Worm (Caenorhabditis elegans): ENCODE results near the gene Y43F8B.10.
A peak's percentile ranks its signal among the peaks of the same experiment; 100 is the strongest.

Gene Y43F8B.10

DNA sequence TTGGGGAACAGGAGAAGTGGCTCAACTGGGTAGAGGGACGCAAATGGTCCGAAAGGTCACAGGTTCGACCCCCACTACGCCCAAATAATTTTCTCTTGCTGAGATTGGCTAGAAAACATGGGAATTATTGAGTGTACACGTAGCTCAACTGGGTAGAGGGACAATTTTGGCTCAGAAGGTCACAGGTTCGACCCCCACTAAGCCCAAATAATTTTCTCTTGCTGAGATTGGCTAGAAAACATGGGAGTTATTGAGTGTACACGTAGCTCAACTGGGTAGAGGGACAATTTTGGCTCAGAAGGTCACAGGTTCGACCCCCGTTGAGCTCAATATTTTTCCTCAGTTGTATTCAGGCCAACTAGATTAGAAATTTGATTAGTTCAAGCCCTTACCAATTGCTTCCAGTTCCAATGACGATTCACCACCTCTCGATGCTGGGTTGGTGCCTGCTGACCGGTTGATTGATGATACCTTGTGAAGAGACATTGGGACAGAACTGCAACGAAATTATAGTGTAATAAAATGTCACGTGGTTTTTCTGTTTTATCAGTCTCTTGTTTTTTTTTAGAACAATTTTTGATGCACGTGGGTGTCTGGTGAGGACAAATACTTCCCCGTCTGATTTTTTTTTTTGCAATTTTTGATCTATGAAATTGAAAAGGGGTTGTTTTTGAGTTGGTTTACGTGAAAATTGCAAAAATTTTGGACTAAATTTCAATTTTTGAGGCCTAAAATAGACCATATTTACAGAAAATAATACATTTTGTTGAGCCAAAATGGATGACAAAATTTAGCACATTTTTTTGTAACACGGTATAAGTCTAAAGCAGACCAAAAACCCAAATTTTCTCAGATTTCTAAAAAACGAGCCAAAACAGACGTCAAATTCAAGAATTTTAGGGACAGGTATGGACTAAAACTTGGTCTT lies 47.4 kb downstream of the Y43F8B.10 start (continued):
- TF ChIP-seq T26A8.4 (GFP tag; IDR thresholded peaks at IDR 0.05) = peak; percentile 77
- peak; percentile 87 for TF ChIP-seq hlh-30 (tag; optimal IDR thresholded peaks at IDR 0.05; ENCODE audit: insufficient read depth)
- no peak for TF ChIP-seq Y5F2A.4 (GFP tag; optimal IDR thresholded peaks at IDR 0.05)
- no peak for TF ChIP-seq daf-16 (GFP tag; optimal IDR thresholded peaks at IDR 0.05)
- TF ChIP-seq daf-16 (tag; optimal IDR thresholded peaks at IDR 0.05) = peak; percentile 23
- TF ChIP-seq dmd-8 (GFP tag; IDR thresholded peaks at IDR 0.05) = no peak
- 0 out of 2 replicates have a peak, but pooled peaks have one; percentile 34 for TF ChIP-seq Y48G9A.11 (GFP tag; IDR thresholded peaks at IDR 0.05)
- 0 out of 2 replicates have a peak, but pooled peaks have one; percentile 40 for TF ChIP-seq lim-7 (GFP tag; IDR thresholded peaks at IDR 0.05)
- TF ChIP-seq hmg-1.1 (GFP tag; IDR thresholded peaks at IDR 0.05) = peak; percentile 45; the same call in 1 of the 2 replicates
- TF ChIP-seq nhr-6 (tag; optimal IDR thresholded peaks at IDR 0.05) = no peak
- peak; percentile 15 for TF ChIP-seq nhr-48 (tag; optimal IDR thresholded peaks at IDR 0.05)
- TF ChIP-seq aha-1 (tag) = peak; percentile 94
- TF ChIP-seq mdl-1 (tag; optimal IDR thresholded peaks at IDR 0.05) = peak; percentile 46 to 76
- peak; percentile 70 for TF ChIP-seq ceh-20 (GFP tag; IDR thresholded peaks at IDR 0.05)
- TF ChIP-seq egl-27 (tag; optimal IDR thresholded peaks at IDR 0.05) = no peak
- no peak for TF ChIP-seq zag-1 (tag; optimal IDR thresholded peaks at IDR 0.05)
- no peak for TF ChIP-seq snpc-4 (tag; optimal IDR thresholded peaks at IDR 0.05)
- peak; percentile 43 for TF ChIP-seq hlh-11 (tag; optimal IDR thresholded peaks at IDR 0.05)
- TF ChIP-seq snpc-1.2 (GFP tag; IDR thresholded peaks at IDR 0.05) = no peak
- TF ChIP-seq dmd-6 (GFP tag; IDR thresholded peaks at IDR 0.05) = peak; percentile 65
- TF ChIP-seq egl-43 (GFP tag; IDR thresholded peaks at IDR 0.05) = peak; percentile 81

- TF ChIP-seq ztf-11 (tag; optimal IDR thresholded peaks at IDR 0.05) (no peak), Y75B8A.6 (GFP tag; IDR thresholded peaks at IDR 0.05) (no peak), madf-5 (GFP tag; IDR thresholded peaks at IDR 0.05) (0 out of 4 replicates have a peak, but pooled peaks have one; percentile 20 to 34), daf-16 (GFP tag; optimal IDR thresholded peaks at IDR 0.05) (no peak), daf-16 (tag; optimal IDR thresholded peaks at IDR 0.05) (peak; percentile 65), T20F7.1 (GFP tag; optimal IDR thresholded peaks at IDR 0.05) (peak; percentile 49), rbr-2 (tag; optimal IDR thresholded peaks at IDR 0.05) (peak; percentile 87), T26A8.4 (GFP tag; IDR thresholded peaks at IDR 0.05) (peak; percentile 88), nhr-10 (tag; optimal IDR thresholded peaks at IDR 0.05) (peak; percentile 80), aha-1 (tag) (peak; percentile 100), nhr-28 (tag; optimal IDR thresholded peaks at IDR 0.05) (peak; percentile 77), arid-1 (GFP tag; conservative IDR thresholded peaks at IDR 0.05) (peak; percentile 56; the same call in 1 of the 2 replicates), lim-7 (GFP tag; IDR thresholded peaks at IDR 0.05) (no peak), dmd-6 (GFP tag; IDR thresholded peaks at IDR 0.05) (peak; percentile 95), nhr-76 (tag; optimal IDR thresholded peaks at IDR 0.05) (no peak), attf-4 (tag; optimal IDR thresholded peaks at IDR 0.05) (no peak), ceh-62 (tag; optimal IDR thresholded peaks at IDR 0.05) (no peak), Y105C5A.15 (GFP tag; IDR thresholded peaks at IDR 0.05) (no peak), R02D3.7 (tag; optimal IDR thresholded peaks at IDR 0.05) (no peak), aly-2 (tag; optimal IDR thresholded peaks at IDR 0.05) (no peak), ama-1 (optimal IDR thresholded peaks at IDR 0.05) (peak; percentile 84), pha-4 (GFP tag; IDR thresholded peaks at IDR 0.05) (peak; percentile 23; the same call in 1 of the 2 replicates), pha-4 (tag; optimal IDR thresholded peaks at IDR 0.05) (no peak), ces-1 (GFP tag; optimal IDR thresholded peaks at IDR 0.05) (no peak), hmg-1.1 (GFP tag; IDR thresholded peaks at IDR 0.05) (peak; percentile 92), nhr-41 (GFP tag; IDR thresholded peaks at IDR 0.05) (peak; percentile 32; the same call in 1 of the 2 replicates), ZK337.2 (GFP tag; IDR thresholded peaks at IDR 0.05) (no peak), ztf-7 (tag; optimal IDR thresholded peaks at IDR 0.05) (peak; percentile 21), mxl-2 (GFP tag; conservative IDR thresholded peaks at IDR 0.05) (peak; percentile 67), dpl-1 (GFP tag; optimal IDR thresholded peaks at IDR 0.05) (peak; percentile 53), daf-12 (tag; optimal IDR thresholded peaks at IDR 0.05) (no peak), dmd-9 (GFP tag; IDR thresholded peaks at IDR 0.05) (no peak), pqm-1 (tag; optimal IDR thresholded peaks at IDR 0.05) (no peak), dmd-8 (GFP tag; IDR thresholded peaks at IDR 0.05) (0 out of 2 replicates have a peak, but pooled peaks have one; percentile 30), F44E2.7 (GFP tag; IDR thresholded peaks at IDR 0.05) (no peak)
Observed at ce11 chrV:19522551-19523137, 48.4 kb downstream of the Y43F8B.10 start.

Measured in whole organism, L4 larva.